Fruit fly (Drosophila melanogaster) whole organism, embryonic: ENCODE results near the gene pyd.

Source experiments
- CG10274 ChIP-seq: fragments of 200-800 bp; sonication (Bioruptor generic); optimal IDR thresholded peaks from 3 replicates; lab custom pipeline; 2017; ENCODE audit warnings: missing biosample characterization, mild to moderate bottlenecking, missing genetic modification characterization
- CG10366 ChIP-seq: fragments of 200-800 bp; sonication (Bioruptor generic); IDR thresholded peaks from 2 replicates; pipeline ENCODE4 v1.3.6; 2022; ENCODE audit warnings: missing biosample characterization, missing genetic modification characterization
- CG10959 ChIP-seq: fragments of 200-800 bp; sonication (Bioruptor generic); IDR thresholded peaks from 2 replicates; pipeline ENCODE4 v1.3.6; 2022; ENCODE audit warnings: missing biosample characterization, missing genetic modification characterization
- CG12104 ChIP-seq: fragments of 200-800 bp; sonication (Bioruptor generic); optimal IDR thresholded peaks from 3 replicates; lab custom pipeline; 2016; ENCODE audit warnings: missing biosample characterization, missing genetic modification characterization
- CG12219 ChIP-seq: fragments of 200-800 bp; sonication (Bioruptor generic); optimal IDR thresholded peaks from 3 replicates; lab custom pipeline; 2018; ENCODE audit warnings: missing biosample characterization, mild to moderate bottlenecking, missing genetic modification characterization
- CG12744 ChIP-seq: fragments of 200-800 bp; sonication (Bioruptor generic); optimal IDR thresholded peaks from 2 replicates; lab custom pipeline; 2016; ENCODE audit warnings: missing biosample characterization, missing genetic modification characterization
- CG15011 ChIP-seq: fragments of 200-800 bp; sonication (Bioruptor generic); optimal IDR thresholded peaks from 3 replicates; lab custom pipeline; 2018; ENCODE audit warnings: missing biosample characterization, mild to moderate bottlenecking, missing genetic modification characterization
- CG15073 ChIP-seq: fragments of 200-800 bp; sonication (Bioruptor generic); optimal IDR thresholded peaks from 2 replicates; lab custom pipeline; 2016; ENCODE audit warnings: missing biosample characterization, missing genetic modification characterization
- CG15479 ChIP-seq: fragments of 200-800 bp; sonication (Bioruptor generic); optimal IDR thresholded peaks from 3 replicates; lab custom pipeline; 2019; ENCODE audit warnings: missing biosample characterization, mild to moderate bottlenecking, missing genetic modification characterization, moderate library complexity
- CG15696 ChIP-seq: fragments of 200-800 bp; sonication (Bioruptor generic); optimal IDR thresholded peaks from 2 replicates; lab custom pipeline; 2019; ENCODE audit warnings: missing biosample characterization, mild to moderate bottlenecking, missing genetic modification characterization, moderate library complexity
- CG16863 ChIP-seq: fragments of 200-800 bp; sonication (Bioruptor generic); optimal IDR thresholded peaks from 3 replicates; lab custom pipeline; 2016; ENCODE audit warnings: missing biosample characterization, missing genetic modification characterization
- CG17612 ChIP-seq: fragments of 200-800 bp; sonication (Bioruptor generic); IDR thresholded peaks from 2 replicates; pipeline ENCODE4 v1.3.6; 2022; ENCODE audit warnings: missing biosample characterization, missing genetic modification characterization
- CG2120 ChIP-seq: fragments of 200-800 bp; sonication (Bioruptor generic); optimal IDR thresholded peaks from 3 replicates; lab custom pipeline; 2016; ENCODE audit warnings: missing biosample characterization, missing genetic modification characterization
- CG2889 ChIP-seq: fragments of 200-800 bp; sonication (Bioruptor generic); IDR thresholded peaks from 3 replicates; pipeline ENCODE4 v1.3.6; 2022; ENCODE audit warnings: missing biosample characterization, missing genetic modification characterization
- CG3995 ChIP-seq: fragments of 200-800 bp; sonication (Bioruptor generic); optimal IDR thresholded peaks from 3 replicates; lab custom pipeline; 2016; ENCODE audit warnings: missing biosample characterization, missing genetic modification characterization
- CG4328 ChIP-seq: fragments of 200-800 bp; sonication (Bioruptor generic); optimal IDR thresholded peaks from 3 replicates; lab custom pipeline; 2017; ENCODE audit warnings: missing biosample characterization, missing genetic modification reagents, missing genetic modification characterization
- CG4424 ChIP-seq: fragments of 200-800 bp; sonication (Bioruptor generic); optimal IDR thresholded peaks from 3 replicates; lab custom pipeline; 2016; ENCODE audit warnings: missing biosample characterization, missing genetic modification characterization
- CG5180 ChIP-seq: fragments of 200-800 bp; sonication (Bioruptor generic); optimal IDR thresholded peaks from 3 replicates; lab custom pipeline; 2017; ENCODE audit warnings: missing biosample characterization, missing genetic modification characterization, mild to moderate bottlenecking, moderate library complexity, missing genetic modification reagents
- CG8089 ChIP-seq: fragments of 200-800 bp; sonication (Bioruptor generic); optimal IDR thresholded peaks from 3 replicates; lab custom pipeline; 2016; ENCODE audit warnings: missing biosample characterization, missing genetic modification characterization
- CrebB ChIP-seq: fragments of 200-800 bp; sonication (Bioruptor generic); optimal IDR thresholded peaks from 3 replicates; lab custom pipeline; 2018; ENCODE audit warnings: missing biosample characterization, mild to moderate bottlenecking, missing genetic modification characterization
- Drgx ChIP-seq: fragments of 200-800 bp; sonication (Bioruptor generic); IDR thresholded peaks from 2 replicates; pipeline ENCODE4 v1.3.6; 2022; ENCODE audit warnings: missing biosample characterization, missing genetic modification characterization
- ERR ChIP-seq: fragments of 200-800 bp; sonication (Bioruptor generic); optimal IDR thresholded peaks from 2 replicates; lab custom pipeline; 2016; ENCODE audit warnings: missing biosample characterization, missing genetic modification characterization
- Ets65A ChIP-seq: fragments of 200-800 bp; sonication (Bioruptor generic); peaks from one replicate; lab custom pipeline; 2016; ENCODE audit warnings: missing biosample characterization, missing genetic modification characterization
- H2.0 ChIP-seq: fragments of 200-800 bp; sonication (Bioruptor generic); IDR thresholded peaks from 2 replicates; pipeline ENCODE4 v1.3.6; 2022; ENCODE audit warnings: missing biosample characterization, missing genetic modification characterization
- HmgD ChIP-seq: fragments of 200-800 bp; sonication (Bioruptor generic); optimal IDR thresholded peaks from 3 replicates; lab custom pipeline; 2016; ENCODE audit warnings: missing biosample characterization, missing genetic modification characterization
- Lhr ChIP-seq: fragments of 200-800 bp; sonication (Bioruptor generic); optimal IDR thresholded peaks from 3 replicates; lab custom pipeline; 2017; ENCODE audit warnings: mild to moderate bottlenecking, missing biosample characterization, missing genetic modification reagents, missing genetic modification characterization
- Mrtf ChIP-seq: fragments of 200-800 bp; sonication (Bioruptor generic); IDR thresholded peaks from 3 replicates; pipeline ENCODE4 v1.3.6; 2022; ENCODE audit warnings: missing biosample characterization, missing genetic modification characterization
- Neu2 ChIP-seq: fragments of 200-800 bp; sonication (Bioruptor generic); optimal IDR thresholded peaks from 3 replicates; lab custom pipeline; 2016; ENCODE audit warnings: missing biosample characterization, missing genetic modification characterization, borderline replicate concordance
- Ravus ChIP-seq: fragments of 200-800 bp; sonication (Bioruptor generic); IDR thresholded peaks from 2 replicates; pipeline ENCODE4 v1.3.6; 2022; ENCODE audit warnings: missing biosample characterization, missing genetic modification characterization
- Stat92E ChIP-seq, 3 experiments: fragments of >200 bp in 2 of 3; fragments of 200-800 bp in 1 of 3; sonication (Bioruptor generic) in 1 of 3; optimal IDR thresholded peaks; 2 replicates each; lab custom pipeline; 2017 to 2019; ENCODE audit warnings: missing biosample characterization in 3 of 3, missing genetic modification characterization in 3 of 3, mild to moderate bottlenecking in 1 of 3, moderate library complexity in 1 of 3
- Vsx1 ChIP-seq: fragments of 200-800 bp; sonication (Bioruptor generic); optimal IDR thresholded peaks from 2 replicates; lab custom pipeline; 2017; ENCODE audit warnings: missing biosample characterization, mild to moderate bottlenecking, missing genetic modification characterization, missing genetic modification reagents
- ap ChIP-seq: fragments of 200-800 bp; sonication (Bioruptor generic); IDR thresholded peaks from 2 replicates; pipeline ENCODE4 v1.3.6; 2022; ENCODE audit warnings: missing biosample characterization, missing genetic modification characterization
- chn ChIP-seq: fragments of 200-800 bp; sonication (Bioruptor generic); optimal IDR thresholded peaks from 2 replicates; lab custom pipeline; 2016; ENCODE audit warnings: missing biosample characterization, missing genetic modification characterization
- dimm ChIP-seq: fragments of 200-800 bp; sonication (Bioruptor generic); IDR thresholded peaks from 2 replicates; pipeline ENCODE4 v1.3.6; 2022; ENCODE audit warnings: missing biosample characterization, missing genetic modification characterization
- dmrt99B ChIP-seq: fragments of 200-800 bp; sonication (Bioruptor generic); optimal IDR thresholded peaks from 2 replicates; lab custom pipeline; 2018; ENCODE audit warnings: missing biosample characterization, mild to moderate bottlenecking, missing genetic modification characterization, moderate library complexity
- eve ChIP-seq, 2 experiments: fragments of >200 bp; optimal IDR thresholded peaks; 2 replicates each; lab custom pipeline; 2017; ENCODE audit warnings: missing biosample characterization in 2 of 2, missing genetic modification characterization in 2 of 2
- ind ChIP-seq: fragments of 200-800 bp; sonication (Bioruptor generic); optimal IDR thresholded peaks from 3 replicates; lab custom pipeline; 2016; ENCODE audit warnings: missing biosample characterization, missing genetic modification characterization
- ken ChIP-seq: fragments of 200-800 bp; sonication (Bioruptor generic); IDR thresholded peaks from 3 replicates; pipeline ENCODE4 v1.3.6; 2022; ENCODE audit warnings: missing biosample characterization, missing genetic modification characterization
- lab ChIP-seq: fragments of 200-800 bp; sonication (Bioruptor generic); optimal IDR thresholded peaks from 3 replicates; lab custom pipeline; 2017; ENCODE audit warnings: missing biosample characterization, missing genetic modification characterization, mild to moderate bottlenecking, moderate library complexity, missing genetic modification reagents
- lmd ChIP-seq: fragments of 200-800 bp; sonication (Bioruptor generic); IDR thresholded peaks from 2 replicates; pipeline ENCODE4 v1.3.6; 2022; ENCODE audit warnings: missing biosample characterization, missing genetic modification characterization
- nau ChIP-seq: fragments of 200-800 bp; sonication (Bioruptor generic); optimal IDR thresholded peaks from 3 replicates; lab custom pipeline; 2017; ENCODE audit warnings: missing biosample characterization, mild to moderate bottlenecking, missing genetic modification characterization, missing genetic modification reagents
- pita ChIP-seq: fragments of 200-800 bp; sonication (Bioruptor generic); optimal IDR thresholded peaks from 2 replicates; lab custom pipeline; 2017; ENCODE audit warnings: missing biosample characterization, mild to moderate bottlenecking, missing genetic modification characterization
- salm ChIP-seq: fragments of 200-800 bp; sonication (Bioruptor generic); optimal IDR thresholded peaks from 2 replicates; lab custom pipeline; 2018; ENCODE audit warnings: missing biosample characterization, mild to moderate bottlenecking, missing genetic modification characterization
- schlank ChIP-seq: fragments of 200-800 bp; sonication (Bioruptor generic); optimal IDR thresholded peaks from 2 replicates; lab custom pipeline; 2018; ENCODE audit warnings: missing biosample characterization, mild to moderate bottlenecking, missing genetic modification characterization
- sens-2 ChIP-seq: fragments of 200-800 bp; sonication (Bioruptor generic); IDR thresholded peaks from 2 replicates; pipeline ENCODE4 v1.3.6; 2022; ENCODE audit warnings: missing biosample characterization, missing genetic modification characterization
- tin ChIP-seq: fragments of 200-800 bp; sonication (Bioruptor generic); optimal IDR thresholded peaks from 3 replicates; lab custom pipeline; 2016; ENCODE audit warnings: missing biosample characterization, missing genetic modification characterization
- tio ChIP-seq: fragments of 200-800 bp; sonication (Bioruptor generic); optimal IDR thresholded peaks from 2 replicates; lab custom pipeline; 2017; ENCODE audit warnings: missing biosample characterization, missing genetic modification characterization, inconsistent platforms
- tna ChIP-seq: fragments of 200-800 bp; sonication (Bioruptor generic); IDR thresholded peaks from 2 replicates; pipeline ENCODE4 v1.3.6; 2022; ENCODE audit warnings: missing biosample characterization, missing genetic modification characterization; ENCODE audit not compliant: partially characterized antibody
- tx ChIP-seq: fragments of 200-800 bp; sonication (Bioruptor generic); optimal IDR thresholded peaks from 2 replicates; lab custom pipeline; 2016; ENCODE audit warnings: missing biosample characterization, missing genetic modification characterization
- wdn ChIP-seq: fragments of 200-800 bp; sonication (Bioruptor generic); IDR thresholded peaks from 2 replicates; pipeline ENCODE4 v1.3.6; 2022; ENCODE audit warnings: missing biosample characterization, missing genetic modification characterization
- yki ChIP-seq: fragments of >200 bp; optimal IDR thresholded peaks from 3 replicates; lab custom pipeline; 2018

The pyd gene

dm6 chr3R:8820428-8820912 is 111.2 kb downstream of the pyd start, which contains the start of gene aqz (continued):
- TF ChIP-seq CG4424 (GFP tag; lab: Kevin White, UChicago) = peak; percentile 32
- TF ChIP-seq CG12104 = no peak
- no peak for TF ChIP-seq Vsx1
- TF ChIP-seq CG16863 (GFP tag; lab: Kevin White, UChicago) = peak; percentile 33
- no peak for TF ChIP-seq CG15696 (tag; lab: Kevin White, UChicago)
- no peak for TF ChIP-seq CG10274 (GFP tag; lab: Kevin White, UChicago)
- peak; percentile 31 for TF ChIP-seq CG15011
- peak; percentile 46 for TF ChIP-seq CG12744 (GFP tag; lab: Kevin White, UChicago)
- peak; percentile 19; the same call in 1 of the 2 replicates for TF ChIP-seq CG17612 (GFP tag; lab: Robert Waterston, UW)
- no peak for TF ChIP-seq ap (GFP tag; lab: Robert Waterston, UW)
- peak; percentile 95 for TF ChIP-seq Ets65A (GFP tag; lab: Kevin White, UChicago)
- TF ChIP-seq Neu2 (GFP tag; lab: Kevin White, UChicago) = peak; percentile 91
- TF ChIP-seq dmrt99B (tag; lab: Kevin White, UChicago) = no peak
- TF ChIP-seq CG4328 = no peak
- peak; percentile 77 for TF ChIP-seq CG2120 (GFP tag; lab: Kevin White, UChicago)
- peak; percentile 81 for TF ChIP-seq HmgD (GFP tag; lab: Kevin White, UChicago)
- no peak for TF ChIP-seq dimm
- no peak for TF ChIP-seq CG15073
- peak; percentile 54 for TF ChIP-seq tin (GFP tag; lab: Kevin White, UChicago)
- TF ChIP-seq CG3995 (GFP tag; lab: Kevin White, UChicago) = no peak
- TF ChIP-seq tna = peak; percentile 36; the same call in 1 of the 2 replicates
- TF ChIP-seq CG2889 (GFP tag; lab: Robert Waterston, UW) = peak; percentile 39; the same call in 1 of the 3 replicates
- peak in 1 of 3 experiments; percentile 90 for TF ChIP-seq Stat92E (GFP tag; optimal IDR thresholded peaks at IDR 0.05; lab: Kevin White, UChicago)
- peak; percentile 7 for TF ChIP-seq tio (GFP tag; lab: Kevin White, UChicago)
- TF ChIP-seq tx (GFP tag; lab: Kevin White, UChicago) = peak; percentile 28
- peak; percentile 22 for TF ChIP-seq CG8089
- TF ChIP-seq pita (GFP tag; lab: Kevin White, UChicago) = peak; percentile 93
- TF ChIP-seq CG10366 = no peak
- TF ChIP-seq nau (GFP tag; lab: Kevin White, UChicago) = no peak
- no peak; the same call in 1 of the 2 replicates for TF ChIP-seq CG10959 (GFP tag; lab: Robert Waterston, UW)
- no peak for TF ChIP-seq CG5180
- peak; percentile 80 for TF ChIP-seq lab (GFP tag; lab: Kevin White, UChicago)
- peak; percentile 23 for TF ChIP-seq ind (GFP tag; lab: Kevin White, UChicago)
- no peak for TF ChIP-seq H2.0
- peak; percentile 79 for TF ChIP-seq ken (GFP tag; lab: Robert Waterston, UW)
- TF ChIP-seq salm (tag; lab: Kevin White, UChicago) = peak; percentile 37
- peak; percentile 14 for TF ChIP-seq CG12219
- TF ChIP-seq Ravus (GFP tag; lab: Robert Waterston, UW) = no peak
- no peak; the same call in 1 of the 3 replicates for TF ChIP-seq Mrtf (GFP tag; lab: Robert Waterston, UW)
- TF ChIP-seq lmd = no peak; the same call in 1 of the 2 replicates
- peak; percentile 57 for TF ChIP-seq Drgx (GFP tag; lab: Robert Waterston, UW)
- TF ChIP-seq CrebB = peak; percentile 77
- no peak for TF ChIP-seq yki
- TF ChIP-seq CG15479 (GFP tag; lab: Kevin White, UChicago) = peak; percentile 78
- TF ChIP-seq wdn = peak; percentile 42
- peak; percentile 73 for TF ChIP-seq ERR
- peak; percentile 37 for TF ChIP-seq schlank (tag; lab: Kevin White, UChicago)
- peak; percentile 76 for TF ChIP-seq chn (GFP tag; lab: Kevin White, UChicago)
- peak; percentile 89 for TF ChIP-seq Lhr (GFP tag; lab: Kevin White, UChicago)
- no peak for TF ChIP-seq eve (GFP tag; optimal IDR thresholded peaks at IDR 0.05; lab: Kevin White, UChicago)
- 0 out of 2 replicates have a peak, but pooled peaks have one; percentile 21 for TF ChIP-seq sens-2 (GFP tag; lab: Robert Waterston, UW)
